Worm (Caenorhabditis elegans) whole organism, late embryonic: ENCODE measurements around the gene oig-4.

Source experiments
- ceh-34 ChIP-seq: sonication (generic microtip); optimal IDR thresholded peaks from 2 replicates; lab custom pipeline; 2016; ENCODE audit warnings: mild to moderate bottlenecking, missing genetic modification characterization, missing compliant biosample characterization
- ceh-45 ChIP-seq: fragments of 200-800 bp; sonication (Bioruptor generic); IDR thresholded peaks from 2 replicates; pipeline ENCODE4 v1.3.6; 2022; ENCODE audit warnings: missing genetic modification reagents, missing genetic modification characterization, missing compliant biosample characterization
- dve-1 ChIP-seq: sonication (generic microtip); optimal IDR thresholded peaks from 2 replicates; lab custom pipeline; 2017; ENCODE audit warnings: antibody characterized with exemption, mild to moderate bottlenecking, missing genetic modification characterization, missing compliant biosample characterization
- hlh-13 ChIP-seq: fragments of 200-800 bp; sonication (Bioruptor generic); optimal IDR thresholded peaks from 2 replicates; lab custom pipeline; 2018; ENCODE audit warnings: mild to moderate bottlenecking, missing genetic modification characterization, missing compliant biosample characterization
- lim-6 ChIP-seq: sonication (generic microtip); optimal IDR thresholded peaks from 2 replicates; lab custom pipeline; 2016; ENCODE audit warnings: missing genetic modification characterization, missing compliant biosample characterization
- nfya-1 ChIP-seq: sonication (generic microtip); optimal IDR thresholded peaks from 2 replicates; lab custom pipeline; 2017; ENCODE audit warnings: missing genetic modification characterization, mild to moderate bottlenecking, missing compliant biosample characterization, antibody characterized with exemption, moderate library complexity
- nhr-11 ChIP-seq: fragments of 150-350 bp; optimal IDR thresholded peaks from 2 replicates; lab custom pipeline; 2014; ENCODE audit warnings: missing biosample characterization, missing genetic modification characterization
- nhr-232 ChIP-seq: sonication (generic microtip); optimal IDR thresholded peaks from 2 replicates; lab custom pipeline; 2016; ENCODE audit warnings: missing genetic modification characterization, missing compliant biosample characterization
- pax-1 ChIP-seq: fragments of 150-350 bp; optimal IDR thresholded peaks from 2 replicates; lab custom pipeline; 2014; ENCODE audit warnings: missing biosample characterization, missing genetic modification characterization
- pha-4 ChIP-seq: fragments of 150-350 bp; optimal IDR thresholded peaks from 2 replicates; lab custom pipeline; 2018; ENCODE audit warnings: missing biosample characterization, missing genetic modification reagents, missing genetic modification characterization
- pqm-1 ChIP-seq: sonication (generic microtip); optimal IDR thresholded peaks from 2 replicates; lab custom pipeline; 2016; ENCODE audit warnings: missing genetic modification characterization, missing compliant biosample characterization
- rnt-1 ChIP-seq: sonication (generic microtip); optimal IDR thresholded peaks from 2 replicates; lab custom pipeline; 2016; ENCODE audit warnings: missing genetic modification characterization, missing compliant biosample characterization
- sox-4 ChIP-seq: sonication (generic microtip); optimal IDR thresholded peaks from 2 replicates; lab custom pipeline; 2017; ENCODE audit warnings: mild to moderate bottlenecking, missing genetic modification characterization, inconsistent platforms, missing compliant biosample characterization

- TF ChIP-seq lim-6 (no peak), nhr-11 (tag; lab: Kevin White, UChicago) (no peak), sox-4 (no peak), nfya-1 (tag; lab: Kevin White, UChicago) (no peak), pqm-1 (tag; lab: Kevin White, UChicago) (no peak), nhr-232 (tag; lab: Kevin White, UChicago) (no peak), pha-4 (no peak), ceh-45 (GFP tag; lab: Robert Waterston, UW) (no peak), ceh-34 (tag; lab: Kevin White, UChicago) (no peak), dve-1 (no peak), rnt-1 (tag; lab: Kevin White, UChicago) (no peak), hlh-13 (GFP tag; lab: Kevin White, UChicago) (no peak), pax-1 (tag; lab: Kevin White, UChicago) (no peak)
Observed at ce11 chrII:7640161-7640841, 27.0 kb downstream of the oig-4 start.
